Fruit fly (Drosophila melanogaster): Measurements from ENCODE around the gene RpS6.

The RpS6 gene

dm6 chrX:7881579-7881978 is 19.6 kb downstream of the RpS6 start, which contains the start of gene Ir7e:
Ir7e (minus strand) TSS chrX:7881679.
- no peak for TF ChIP-seq toe (GFP tag; optimal IDR thresholded peaks at IDR 0.05)
- TF ChIP-seq Crg-1 (GFP tag; optimal IDR thresholded peaks at IDR 0.05), result no peak

- TF ChIP-seq CG33017 (tag; optimal IDR thresholded peaks at IDR 0.05), result no peak
- TF ChIP-seq cic (GFP tag; optimal IDR thresholded peaks at IDR 0.05), result no peak
- no peak for TF ChIP-seq CG5204 (GFP tag; optimal IDR thresholded peaks at IDR 0.05)
- TF ChIP-seq CG1620 (GFP tag; optimal IDR thresholded peaks at IDR 0.05), result no peak
- no peak for TF ChIP-seq Crg-1 (GFP tag; optimal IDR thresholded peaks at IDR 0.05)
- no peak for TF ChIP-seq kay (GFP tag; ENCODE audit: borderline replicate concordance)
- TF ChIP-seq cnc (optimal IDR thresholded peaks at IDR 0.05), result no peak
- TF ChIP-seq toe (GFP tag; optimal IDR thresholded peaks at IDR 0.05), result no peak
- no peak for TF ChIP-seq ovo (GFP tag; optimal IDR thresholded peaks at IDR 0.05)
- no peak for TF ChIP-seq Clk (GFP tag; optimal IDR thresholded peaks at IDR 0.05)
- TF ChIP-seq CG14711 (tag; optimal IDR thresholded peaks at IDR 0.05), result no peak
- TF ChIP-seq Mnt (GFP tag; optimal IDR thresholded peaks at IDR 0.05), result no peak
Observed at dm6 chrX:7878736-7879135, 22.4 kb downstream of the RpS6 start, which contains the start of gene Ir7d. Ir7d (minus strand) TSS chrX:7878836.

dm6 chrX:7874094-7874493 is 27.0 kb downstream of the RpS6 start, which contains the start of gene Ir7c:
Ir7c (plus strand) TSS chrX:7874394.
- TF ChIP-seq CG7045 (GFP tag; optimal IDR thresholded peaks at IDR 0.05) (no peak), CG33017 (tag; optimal IDR thresholded peaks at IDR 0.05) (no peak), cnc (optimal IDR thresholded peaks at IDR 0.05) (no peak), cic (GFP tag; optimal IDR thresholded peaks at IDR 0.05) (no peak), CG11617 (GFP tag; optimal IDR thresholded peaks at IDR 0.05) (no peak), pad (GFP tag; optimal IDR thresholded peaks at IDR 0.05) (no peak), CG1620 (GFP tag; optimal IDR thresholded peaks at IDR 0.05) (no peak), ovo (GFP tag; optimal IDR thresholded peaks at IDR 0.05) (no peak), CG14711 (tag; optimal IDR thresholded peaks at IDR 0.05) (no peak), bab1 (GFP tag; optimal IDR thresholded peaks at IDR 0.05) (no peak), tj (GFP tag; optimal IDR thresholded peaks at IDR 0.05) (no peak), Crg-1 (GFP tag; optimal IDR thresholded peaks at IDR 0.05) (no peak), CG12768 (GFP tag; optimal IDR thresholded peaks at IDR 0.05) (no peak), Clk (GFP tag; optimal IDR thresholded peaks at IDR 0.05) (no peak), kay (GFP tag; ENCODE audit: borderline replicate concordance) (no peak), Mnt (GFP tag; optimal IDR thresholded peaks at IDR 0.05) (no peak)

dm6 chrX:7873172-7873930 is 27.8 kb downstream of the RpS6 start, which contains the start of gene dec:
dec (minus strand) TSS chrX:7873222.
- TF ChIP-seq CG1620 (GFP tag; optimal IDR thresholded peaks at IDR 0.05), result no peak
- no peak for TF ChIP-seq cnc (optimal IDR thresholded peaks at IDR 0.05)
- TF ChIP-seq Mnt (GFP tag; optimal IDR thresholded peaks at IDR 0.05), result no peak
- TF ChIP-seq Clk (GFP tag; optimal IDR thresholded peaks at IDR 0.05), result no peak
- peak; percentile 95 for TF ChIP-seq tj (GFP tag; optimal IDR thresholded peaks at IDR 0.05)
- TF ChIP-seq CG11617 (GFP tag; optimal IDR thresholded peaks at IDR 0.05), result no peak
- TF ChIP-seq CG7045 (GFP tag; optimal IDR thresholded peaks at IDR 0.05), result no peak
- no peak for TF ChIP-seq CG33017 (tag; optimal IDR thresholded peaks at IDR 0.05)
- TF ChIP-seq Crg-1 (GFP tag; optimal IDR thresholded peaks at IDR 0.05), result no peak
- no peak for TF ChIP-seq ovo (GFP tag; optimal IDR thresholded peaks at IDR 0.05)
- peak; percentile 88 for TF ChIP-seq bab1 (GFP tag; optimal IDR thresholded peaks at IDR 0.05)
- no peak for TF ChIP-seq toe (GFP tag; optimal IDR thresholded peaks at IDR 0.05)
- TF ChIP-seq Hr96 (GFP tag; optimal IDR thresholded peaks at IDR 0.05), result no peak
- peak; percentile 17 for TF ChIP-seq pad (GFP tag; optimal IDR thresholded peaks at IDR 0.05)
- no peak for TF ChIP-seq kay (GFP tag; ENCODE audit: borderline replicate concordance)
- no peak for TF ChIP-seq CG5204 (GFP tag; optimal IDR thresholded peaks at IDR 0.05)
- peak; percentile 26 for TF ChIP-seq CG14711 (tag; optimal IDR thresholded peaks at IDR 0.05)
- no peak for TF ChIP-seq cic (GFP tag; optimal IDR thresholded peaks at IDR 0.05)
- TF ChIP-seq CG7101 (tag; optimal IDR thresholded peaks at IDR 0.05), result no peak
- no peak for TF ChIP-seq CG12768 (GFP tag; optimal IDR thresholded peaks at IDR 0.05)

- no peak for TF ChIP-seq Clk (GFP tag; optimal IDR thresholded peaks at IDR 0.05)
- no peak for TF ChIP-seq bab1 (GFP tag; optimal IDR thresholded peaks at IDR 0.05)
- TF ChIP-seq CG5204 (GFP tag; optimal IDR thresholded peaks at IDR 0.05), result no peak
- TF ChIP-seq CG14711 (tag; optimal IDR thresholded peaks at IDR 0.05), result no peak
- no peak for TF ChIP-seq tj (GFP tag; optimal IDR thresholded peaks at IDR 0.05)
- no peak for TF ChIP-seq CG7045 (GFP tag; optimal IDR thresholded peaks at IDR 0.05)
- TF ChIP-seq ovo (GFP tag; optimal IDR thresholded peaks at IDR 0.05), result no peak
- no peak for TF ChIP-seq CG12768 (GFP tag; optimal IDR thresholded peaks at IDR 0.05)
- TF ChIP-seq Hr96 (GFP tag; optimal IDR thresholded peaks at IDR 0.05), result no peak
- no peak for TF ChIP-seq toe (GFP tag; optimal IDR thresholded peaks at IDR 0.05)
- TF ChIP-seq cnc (optimal IDR thresholded peaks at IDR 0.05), result no peak
- TF ChIP-seq Mnt (GFP tag; optimal IDR thresholded peaks at IDR 0.05), result no peak
- TF ChIP-seq CG7101 (tag; optimal IDR thresholded peaks at IDR 0.05), result no peak
Observed at dm6 chrX:7866868-7867267, 34.3 kb downstream of the RpS6 start, which contains the start of gene Ir7b. Ir7b (minus strand) TSS chrX:7866968.

dm6 chrX:7857873-7858272 is 43.3 kb downstream of the RpS6 start, which contains the start of gene CG1409:
CG1409 (plus strand) TSS chrX:7858173.
- TF ChIP-seq cic (GFP tag; optimal IDR thresholded peaks at IDR 0.05) (no peak), kay (GFP tag; ENCODE audit: borderline replicate concordance) (no peak)
